Fruit fly (Drosophila melanogaster): Measurements from ENCODE around the gene CG42780.

DNA sequence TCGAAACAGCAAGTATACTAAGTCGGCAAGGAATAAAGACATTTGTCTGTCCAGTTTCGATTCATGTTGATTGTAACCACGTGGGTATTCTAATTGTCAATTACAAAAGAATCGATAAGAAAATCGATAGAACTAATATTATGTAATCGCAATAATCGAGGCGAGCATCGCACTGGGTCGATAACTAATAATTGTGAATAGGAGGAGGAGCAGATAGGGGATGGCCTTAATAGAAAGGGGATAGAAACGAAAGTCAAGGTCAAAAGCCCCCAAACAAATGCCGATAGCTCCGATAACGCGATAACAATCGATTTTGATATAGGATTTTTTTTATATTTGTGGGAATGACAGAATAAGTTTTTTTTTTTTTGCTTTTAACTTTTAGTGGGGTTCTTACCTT, 47.0 kb downstream of the CG42780 start:
- TF ChIP-seq unpg (GFP tag; optimal IDR thresholded peaks at IDR 0.05) (no peak), CG10959 (GFP tag; IDR thresholded peaks at IDR 0.05) (no peak), hb (GFP tag; IDR thresholded peaks at IDR 0.05; ENCODE audit: partially characterized antibody) (no peak), CG11560 (tag; IDR thresholded peaks at IDR 0.05) (no peak), CG10979 (tag; optimal IDR thresholded peaks at IDR 0.05) (no peak), bsh (GFP tag; optimal IDR thresholded peaks at IDR 0.05) (no peak), CG1603 (tag; optimal IDR thresholded peaks at IDR 0.05) (no peak), Bdp1 (GFP tag; optimal IDR thresholded peaks at IDR 0.05) (no peak)
